Fruit fly (Drosophila melanogaster): ENCODE measurements around the gene Ubc6.

Ubc6 gene

DNA sequence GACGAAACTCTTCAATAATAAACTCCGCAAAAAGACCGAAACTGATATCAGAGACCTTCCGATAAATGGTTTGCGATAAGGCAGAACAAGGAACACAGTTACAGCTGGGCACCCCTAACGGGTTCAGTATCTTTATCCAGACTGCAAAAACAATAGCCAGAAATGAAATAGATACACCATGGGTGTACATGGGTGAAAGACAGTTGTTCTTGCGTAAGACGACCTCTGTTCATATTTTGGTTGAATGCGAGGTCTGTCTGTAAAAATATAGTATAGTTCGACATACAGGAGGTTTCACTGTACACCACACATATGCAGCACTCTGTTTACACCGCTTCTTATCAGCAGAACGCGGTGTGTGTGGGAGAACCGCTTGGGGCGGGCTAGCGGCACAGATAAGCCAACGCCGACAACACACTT is 40.3 kb downstream of the Ubc6 start (continued):
- TF ChIP-seq ss (GFP tag; optimal IDR thresholded peaks at IDR 0.05) (peak; percentile 21 to 55), Met (GFP tag; optimal IDR thresholded peaks at IDR 0.05) (peak; percentile 85), CG6792 (GFP tag; optimal IDR thresholded peaks at IDR 0.05) (peak; percentile 73), Eip93F (GFP tag; optimal IDR thresholded peaks at IDR 0.05) (peak; percentile 55), CG10669 (GFP tag; optimal IDR thresholded peaks at IDR 0.05) (peak; percentile 72), eg (GFP tag; IDR thresholded peaks at IDR 0.05) (peak; percentile 59; the same call in 2 of the 3 replicates), Gug (GFP tag; IDR thresholded peaks at IDR 0.05) (peak; percentile 51; the same call in 1 of the 2 replicates), dsx (GFP tag; optimal IDR thresholded peaks at IDR 0.05; ENCODE audit: poor library complexity, severe bottlenecking) (peak; percentile 14)

dm6 chr3R:4910839-4911341 is 41.6 kb downstream of the Ubc6 start:
- TF ChIP-seq CG16779 (tag; optimal IDR thresholded peaks at IDR 0.05) (peak; percentile 19), net (GFP tag; optimal IDR thresholded peaks at IDR 0.05) (peak; percentile 15), topi (GFP tag; optimal IDR thresholded peaks at IDR 0.05) (no peak), CG7368 (GFP tag; optimal IDR thresholded peaks at IDR 0.05) (peak; percentile 29), eg (GFP tag; IDR thresholded peaks at IDR 0.05) (peak; percentile 40; the same call in 1 of the 3 replicates), acj6 (GFP tag; optimal IDR thresholded peaks at IDR 0.05) (no peak), Hr38 (GFP tag; optimal IDR thresholded peaks at IDR 0.05) (no peak), svp (GFP tag) (peak; percentile 90), CG6276 (GFP tag; optimal IDR thresholded peaks at IDR 0.05) (no peak), dsx (GFP tag; optimal IDR thresholded peaks at IDR 0.05; ENCODE audit: poor library complexity, severe bottlenecking) (peak; percentile 18), Eip75B (GFP tag; optimal IDR thresholded peaks at IDR 0.05) (no peak), CG9139 (GFP tag; optimal IDR thresholded peaks at IDR 0.05) (peak; percentile 29), CG3919 (GFP tag; optimal IDR thresholded peaks at IDR 0.05) (peak; percentile 2), Met (GFP tag; optimal IDR thresholded peaks at IDR 0.05) (no peak), CG6792 (GFP tag; optimal IDR thresholded peaks at IDR 0.05) (no peak), CG10631 (GFP tag; optimal IDR thresholded peaks at IDR 0.05) (no peak), Smox (GFP tag; optimal IDR thresholded peaks at IDR 0.05) (no peak), Lpt (GFP tag; optimal IDR thresholded peaks at IDR 0.05) (no peak), CG6163 (GFP tag; IDR thresholded peaks at IDR 0.05) (peak; percentile 67; the same call in 2 of the 3 replicates), CG6854 (GFP tag; optimal IDR thresholded peaks at IDR 0.05) (peak; percentile 39), Eip78C (GFP tag) (peak; percentile 58), achi (GFP tag; optimal IDR thresholded peaks at IDR 0.05) (no peak), ss (GFP tag; optimal IDR thresholded peaks at IDR 0.05) (peak; percentile 36 to 76), CG8119 (GFP tag; IDR thresholded peaks at IDR 0.05) (peak; percentile 19; the same call in 1 of the 3 replicates), Gug (GFP tag; IDR thresholded peaks at IDR 0.05) (no peak), fd59A (GFP tag; optimal IDR thresholded peaks at IDR 0.05) (no peak), CG15336 (GFP tag; IDR thresholded peaks at IDR 0.05) (peak; percentile 34; the same call in 1 of the 2 replicates), CG1621 (tag; optimal IDR thresholded peaks at IDR 0.05) (peak; percentile 12), CG4318 (GFP tag; optimal IDR thresholded peaks at IDR 0.05) (no peak), fkh (GFP tag; optimal IDR thresholded peaks at IDR 0.05) (peak; percentile 88), CG11294 (GFP tag; IDR thresholded peaks at IDR 0.05) (no peak)

dm6 chr3R:4910365-4910810 is 42.1 kb downstream of the Ubc6 start, which contains the start of gene Cdep:
Cdep (plus strand) TSS chr3R:4910552.
- TF ChIP-seq CG3919 (GFP tag; optimal IDR thresholded peaks at IDR 0.05), result peak; percentile 21
- peak; percentile 30 for TF ChIP-seq CG6808 (GFP tag; optimal IDR thresholded peaks at IDR 0.05)
- TF ChIP-seq CG6854 (GFP tag; optimal IDR thresholded peaks at IDR 0.05), result peak; percentile 22
- TF ChIP-seq achi (GFP tag; optimal IDR thresholded peaks at IDR 0.05), result peak; percentile 49
- TF ChIP-seq CG7368 (GFP tag; optimal IDR thresholded peaks at IDR 0.05), result peak; percentile 0
- peak; percentile 69 for TF ChIP-seq Eip78C (GFP tag)
- TF ChIP-seq Hr38 (GFP tag; optimal IDR thresholded peaks at IDR 0.05), result no peak
- no peak for TF ChIP-seq Ets21C (GFP tag; optimal IDR thresholded peaks at IDR 0.05)
- TF ChIP-seq vri (GFP tag; optimal IDR thresholded peaks at IDR 0.05), result peak; percentile 18
- TF ChIP-seq fd59A (GFP tag; optimal IDR thresholded peaks at IDR 0.05), result no peak
- peak; percentile 17 for TF ChIP-seq CG32006 (GFP tag; optimal IDR thresholded peaks at IDR 0.05)
- TF ChIP-seq fd85E (GFP tag; optimal IDR thresholded peaks at IDR 0.05), result no peak
- no peak for TF ChIP-seq net (GFP tag; optimal IDR thresholded peaks at IDR 0.05)
- TF ChIP-seq CG11294 (GFP tag; IDR thresholded peaks at IDR 0.05), result no peak
- TF ChIP-seq Smox (GFP tag; optimal IDR thresholded peaks at IDR 0.05), result peak; percentile 17
- TF ChIP-seq esn (GFP tag; optimal IDR thresholded peaks at IDR 0.05), result peak; percentile 21
- TF ChIP-seq CG1621 (tag; optimal IDR thresholded peaks at IDR 0.05), result peak; percentile 5
- peak; percentile 2 for TF ChIP-seq Hr39 (GFP tag; optimal IDR thresholded peaks at IDR 0.05)
- TF ChIP-seq OdsH (GFP tag; optimal IDR thresholded peaks at IDR 0.05), result peak; percentile 14
- no peak for TF ChIP-seq Hr4 (GFP tag; optimal IDR thresholded peaks at IDR 0.05)
- no peak for TF ChIP-seq dac (GFP tag; optimal IDR thresholded peaks at IDR 0.05)
- peak; percentile 2 for TF ChIP-seq cyc (GFP tag; optimal IDR thresholded peaks at IDR 0.05)
- peak; percentile 30 for TF ChIP-seq acj6 (GFP tag; optimal IDR thresholded peaks at IDR 0.05)
- TF ChIP-seq eg (GFP tag; IDR thresholded peaks at IDR 0.05), result peak; percentile 58; the same call in 1 of the 3 replicates
- TF ChIP-seq salr (GFP tag; optimal IDR thresholded peaks at IDR 0.05), result no peak
- TF ChIP-seq topi (GFP tag; optimal IDR thresholded peaks at IDR 0.05), result peak; percentile 33
- peak; percentile 42 for TF ChIP-seq Met (GFP tag; optimal IDR thresholded peaks at IDR 0.05)
- no peak for TF ChIP-seq CG6792 (GFP tag; optimal IDR thresholded peaks at IDR 0.05)
